Worm (Caenorhabditis elegans) whole organism, L4 larva: ENCODE data around the gene Y55F3BR.6.

Source experiments
- D1046.2 ChIP-seq: fragments of 200-800 bp; sonication (Bioruptor generic); IDR thresholded peaks from 2 replicates; pipeline ENCODE4 v1.3.6; 2022; ENCODE audit warnings: missing genetic modification characterization, missing compliant biosample characterization
- F26F4.8 ChIP-seq: fragments of 200-800 bp; sonication (Bioruptor generic); conservative IDR thresholded peaks from 2 replicates; pipeline ENCODE4 v1.3.6; 2022; ENCODE audit warnings: missing genetic modification characterization, missing compliant biosample characterization
- F37D6.2 ChIP-seq: sonication (generic microtip); optimal IDR thresholded peaks from 2 replicates; lab custom pipeline; 2016; ENCODE audit warnings: mild to moderate bottlenecking, missing genetic modification characterization, missing compliant biosample characterization
- F49E8.2 ChIP-seq: sonication (generic microtip); optimal IDR thresholded peaks from 2 replicates; lab custom pipeline; 2016; ENCODE audit warnings: missing compliant biosample characterization, mild to moderate bottlenecking, missing genetic modification characterization, borderline replicate concordance
- R02D3.7 ChIP-seq: fragments of 150-350 bp; sonication (generic microtip); optimal IDR thresholded peaks from 3 replicates; lab custom pipeline; 2014; ENCODE audit warnings: missing biosample characterization, missing genetic modification characterization
- T20F7.1 ChIP-seq: fragments of 200-800 bp; sonication (Bioruptor generic); optimal IDR thresholded peaks from 2 replicates; lab custom pipeline; 2018; ENCODE audit warnings: mild to moderate bottlenecking, missing genetic modification characterization, missing compliant biosample characterization
- T26A8.4 ChIP-seq: fragments of 200-800 bp; sonication (Bioruptor generic); IDR thresholded peaks from 2 replicates; pipeline ENCODE4 v1.3.6; 2022; ENCODE audit warnings: missing genetic modification characterization, missing compliant biosample characterization
- Y5F2A.4 ChIP-seq: fragments of 200-800 bp; sonication (Bioruptor generic); optimal IDR thresholded peaks from 2 replicates; lab custom pipeline; 2018; ENCODE audit warnings: mild to moderate bottlenecking, missing genetic modification characterization, missing compliant biosample characterization
- Y75B8A.6 ChIP-seq: fragments of 200-800 bp; sonication (Bioruptor generic); IDR thresholded peaks from 2 replicates; pipeline ENCODE4 v1.3.6; 2022; ENCODE audit warnings: missing genetic modification reagents, missing genetic modification characterization, missing compliant biosample characterization
- ZK337.2 ChIP-seq: fragments of 200-800 bp; sonication (Bioruptor generic); IDR thresholded peaks from 2 replicates; pipeline ENCODE4 v1.3.6; 2022; ENCODE audit warnings: missing genetic modification reagents, missing genetic modification characterization, missing compliant biosample characterization
- ZK546.5 ChIP-seq, 2 experiments: sonication (generic microtip); optimal IDR thresholded peaks; 2 replicates each; lab custom pipeline; 2017; ENCODE audit warnings: missing biosample characterization in 2 of 2, missing genetic modification characterization in 2 of 2
- aha-1 ChIP-seq: fragments of 150-350 bp; peaks from one replicate; lab custom pipeline; 2014; ENCODE audit warnings: missing biosample characterization, missing genetic modification characterization
- aly-2 ChIP-seq: sonication (generic microtip); optimal IDR thresholded peaks from 2 replicates; lab custom pipeline; 2018; ENCODE audit warnings: missing biosample characterization, missing genetic modification characterization
- arid-1 ChIP-seq: fragments of 200-800 bp; sonication (Bioruptor generic); conservative IDR thresholded peaks from 2 replicates; pipeline ENCODE4 v1.3.6; 2022; ENCODE audit warnings: missing genetic modification reagents, missing genetic modification characterization, missing compliant biosample characterization
- ceh-28 ChIP-seq: fragments of 150-350 bp; optimal IDR thresholded peaks from 2 replicates; lab custom pipeline; 2014; ENCODE audit warnings: missing biosample characterization, missing genetic modification reagents, missing genetic modification characterization
- ceh-32 ChIP-seq: sonication (generic microtip); optimal IDR thresholded peaks from 2 replicates; lab custom pipeline; 2016; ENCODE audit warnings: mild to moderate bottlenecking, missing genetic modification characterization, missing compliant biosample characterization; ENCODE audit not compliant: poor library complexity
- ceh-44 ChIP-seq: fragments of 200-800 bp; sonication (Bioruptor generic); IDR thresholded peaks from 2 replicates; pipeline ENCODE4 v1.3.6; 2022; ENCODE audit warnings: missing genetic modification reagents, missing genetic modification characterization, missing compliant biosample characterization
- ceh-62 ChIP-seq: sonication (generic microtip); optimal IDR thresholded peaks from 2 replicates; lab custom pipeline; 2017; ENCODE audit warnings: missing biosample characterization, missing genetic modification characterization
- dmd-9 ChIP-seq: fragments of 200-800 bp; sonication (Bioruptor generic); IDR thresholded peaks from 2 replicates; pipeline ENCODE4 v1.3.6; 2022; ENCODE audit warnings: missing genetic modification reagents, missing genetic modification characterization, missing compliant biosample characterization
- dpl-1 ChIP-seq: fragments of 150-350 bp; optimal IDR thresholded peaks from 2 replicates; lab custom pipeline; 2014; ENCODE audit warnings: missing biosample characterization, missing genetic modification reagents, missing genetic modification characterization
- duxl-1 ChIP-seq: sonication (generic microtip); optimal IDR thresholded peaks from 2 replicates; lab custom pipeline; 2016; ENCODE audit warnings: mild to moderate bottlenecking, missing genetic modification characterization, moderate library complexity, missing compliant biosample characterization; ENCODE audit not compliant: poor library complexity
- egl-27 ChIP-seq: sonication (generic microtip); optimal IDR thresholded peaks from 3 replicates; lab custom pipeline; 2017; ENCODE audit warnings: missing biosample characterization, missing genetic modification reagents, missing genetic modification characterization
- fkh-10 ChIP-seq: fragments of 150-350 bp; optimal IDR thresholded peaks from 2 replicates; lab custom pipeline; 2014; ENCODE audit warnings: missing biosample characterization, missing genetic modification reagents, missing genetic modification characterization
- hlh-30 ChIP-seq: sonication (generic microtip); optimal IDR thresholded peaks from 2 replicates; lab custom pipeline; 2017; ENCODE audit warnings: antibody characterized with exemption, mild to moderate bottlenecking, missing genetic modification characterization, missing compliant biosample characterization; ENCODE audit not compliant: insufficient read depth
- hmg-1.1 ChIP-seq: fragments of 200-800 bp; sonication (Bioruptor generic); IDR thresholded peaks from 2 replicates; pipeline ENCODE4 v1.3.6; 2022; ENCODE audit warnings: missing genetic modification reagents, missing genetic modification characterization, missing compliant biosample characterization
- jun-1 ChIP-seq: fragments of 150-350 bp; optimal IDR thresholded peaks from 2 replicates; lab custom pipeline; 2014; ENCODE audit warnings: missing biosample characterization, missing genetic modification reagents, missing genetic modification characterization
- lim-7 ChIP-seq: fragments of 200-800 bp; sonication (Bioruptor generic); IDR thresholded peaks from 2 replicates; pipeline ENCODE4 v1.3.6; 2022; ENCODE audit warnings: missing genetic modification characterization, missing compliant biosample characterization
- lin-13 ChIP-seq: fragments of 150-350 bp; optimal IDR thresholded peaks from 2 replicates; lab custom pipeline; 2014; ENCODE audit warnings: missing biosample characterization, missing genetic modification reagents, missing genetic modification characterization
- lin-15B ChIP-seq: fragments of 150-350 bp; sonication (generic microtip); optimal IDR thresholded peaks from 3 replicates; lab custom pipeline; 2014; ENCODE audit warnings: missing biosample characterization, missing genetic modification characterization
- lin-38 ChIP-seq: fragments of 200-800 bp; sonication (Bioruptor generic); IDR thresholded peaks from 2 replicates; pipeline ENCODE4 v1.3.6; 2022; ENCODE audit warnings: missing genetic modification reagents, missing genetic modification characterization, missing compliant biosample characterization
- lir-3 ChIP-seq: sonication (generic microtip); optimal IDR thresholded peaks from 2 replicates; lab custom pipeline; 2016; ENCODE audit warnings: mild to moderate bottlenecking, missing genetic modification characterization, missing compliant biosample characterization
- lsy-2 ChIP-seq, 2 experiments: fragments of 150-350 bp in 1 of 2; sonication (generic microtip) in 1 of 2; optimal IDR thresholded peaks; 2 replicates each; lab custom pipeline; 2014 to 2017; ENCODE audit warnings: missing biosample characterization in 2 of 2, missing genetic modification characterization in 2 of 2
- mdl-1 ChIP-seq, 2 experiments: fragments of 150-350 bp in 1 of 2; sonication (generic microtip) in 1 of 2; optimal IDR thresholded peaks; 2 replicates each; lab custom pipeline; 2014 to 2017; ENCODE audit warnings: missing biosample characterization in 2 of 2, missing genetic modification characterization in 2 of 2
- mdt-29 ChIP-seq: fragments of 200-800 bp; sonication (Bioruptor generic); IDR thresholded peaks from 2 replicates; pipeline ENCODE4 v1.3.6; 2022; ENCODE audit warnings: missing genetic modification reagents, missing genetic modification characterization, missing compliant biosample characterization
- mes-2 ChIP-seq: sonication (generic microtip); optimal IDR thresholded peaks from 2 replicates; lab custom pipeline; 2016; ENCODE audit warnings: missing genotype, mild to moderate bottlenecking, missing genetic modification characterization, missing compliant biosample characterization; ENCODE audit not compliant: poor library complexity, severe bottlenecking
- mxl-3 ChIP-seq: fragments of 200-800 bp; sonication (Bioruptor generic); optimal IDR thresholded peaks from 2 replicates; lab custom pipeline; 2018; ENCODE audit warnings: mild to moderate bottlenecking, missing genetic modification characterization, missing compliant biosample characterization
- nhr-10 ChIP-seq: fragments of 150-350 bp; optimal IDR thresholded peaks from 2 replicates; lab custom pipeline; 2014; ENCODE audit warnings: missing biosample characterization, missing genetic modification characterization
- nhr-6 ChIP-seq: fragments of 150-350 bp; optimal IDR thresholded peaks from 2 replicates; lab custom pipeline; 2014; ENCODE audit warnings: missing biosample characterization, missing genetic modification characterization
- nhr-77 ChIP-seq: fragments of 150-350 bp; optimal IDR thresholded peaks from 2 replicates; lab custom pipeline; 2014; ENCODE audit warnings: missing biosample characterization, missing genetic modification characterization
- pqm-1 ChIP-seq: sonication (generic microtip); optimal IDR thresholded peaks from 2 replicates; lab custom pipeline; 2017; ENCODE audit warnings: missing biosample characterization, missing genetic modification characterization
- saeg-2 ChIP-seq: fragments of 200-800 bp; sonication (Bioruptor generic); IDR thresholded peaks from 2 replicates; pipeline ENCODE4 v1.3.6; 2022; ENCODE audit warnings: missing genetic modification reagents, missing genetic modification characterization, missing compliant biosample characterization
- set-16 ChIP-seq: fragments of 200-800 bp; sonication (Bioruptor generic); IDR thresholded peaks from 2 replicates; pipeline ENCODE4 v1.3.6; 2022; ENCODE audit warnings: missing genetic modification reagents, missing genetic modification characterization, missing compliant biosample characterization
- skn-1 ChIP-seq: fragments of 150-350 bp; optimal IDR thresholded peaks from 2 replicates; lab custom pipeline; 2014; ENCODE audit warnings: missing biosample characterization, missing genetic modification characterization
- spr-1 ChIP-seq: sonication (generic microtip); optimal IDR thresholded peaks from 2 replicates; lab custom pipeline; 2016; ENCODE audit warnings: mild to moderate bottlenecking, missing genetic modification characterization, missing compliant biosample characterization
- zip-2 ChIP-seq: fragments of 150-350 bp; optimal IDR thresholded peaks from 2 replicates; lab custom pipeline; 2014; ENCODE audit warnings: missing biosample characterization, missing genetic modification characterization
- ztf-11 ChIP-seq: fragments of 150-350 bp; optimal IDR thresholded peaks from 2 replicates; lab custom pipeline; 2014; ENCODE audit warnings: missing biosample characterization, missing genetic modification characterization

The Y55F3BR.6 gene

ce11 chrIV:873174-873788 is 31.4 kb upstream of the Y55F3BR.6 start:
- TF ChIP-seq lin-15B (no peak), hmg-1.1 (no peak), lin-38 (GFP tag; lab: Robert Waterston, UW) (peak; percentile 30; the same call in 1 of the 2 replicates)

ce11 chrIV:868723-869122 is 26.8 kb upstream of the Y55F3BR.6 start:
- no peak for TF ChIP-seq ceh-28 (tag; lab: Kevin White, UChicago)
- peak; percentile 56; the same call in 1 of the 2 replicates for TF ChIP-seq set-16
- TF ChIP-seq, all 104 proteins: peak for 1

ce11 chrIV:866828-867270 is 24.9 kb upstream of the Y55F3BR.6 start:
- TF ChIP-seq ceh-32 (tag; lab: Kevin White, UChicago) = no peak
- peak; percentile 23 for TF ChIP-seq F37D6.2 (tag; lab: Kevin White, UChicago)
- 0 out of 2 replicates have a peak, but pooled peaks have one; percentile 56 for TF ChIP-seq D1046.2 (GFP tag; lab: Robert Waterston, UW)
- peak; percentile 2 for TF ChIP-seq nhr-77 (tag; lab: Kevin White, UChicago)
- TF ChIP-seq T26A8.4 (GFP tag; lab: Robert Waterston, UW) = peak; percentile 89
- peak; percentile 83 for TF ChIP-seq mdt-29
- peak; percentile 50 to 73 for TF ChIP-seq lsy-2 (tag; optimal IDR thresholded peaks at IDR 0.05; lab: Kevin White, UChicago)
- no peak for TF ChIP-seq skn-1 (tag; lab: Kevin White, UChicago)
- peak; percentile 67 for TF ChIP-seq hlh-30 (tag; lab: Kevin White, UChicago)
- no peak for TF ChIP-seq saeg-2 (GFP tag; lab: Robert Waterston, UW)
- TF ChIP-seq mdl-1 (tag; optimal IDR thresholded peaks at IDR 0.05; lab: Kevin White, UChicago) = peak in 1 of 2 experiments; percentile 11
- peak; percentile 36; the same call in 1 of the 2 replicates for TF ChIP-seq ZK337.2 (GFP tag; lab: Robert Waterston, UW)
- peak; percentile 74; the same call in 1 of the 2 replicates for TF ChIP-seq arid-1
- TF ChIP-seq jun-1 (tag; lab: Kevin White, UChicago) = peak; percentile 37
- peak; percentile 79 for TF ChIP-seq duxl-1 (tag; lab: Kevin White, UChicago)
- TF ChIP-seq aha-1 (tag; lab: Kevin White, UChicago) = peak; percentile 95
- peak; percentile 47; the same call in 1 of the 2 replicates for TF ChIP-seq ceh-44 (GFP tag; lab: Robert Waterston, UW)
- peak; percentile 79 for TF ChIP-seq hmg-1.1
- TF ChIP-seq lin-13 (GFP tag; lab: Kevin White, UChicago) = peak; percentile 92
- no peak for TF ChIP-seq T20F7.1 (GFP tag; lab: Kevin White, UChicago)
- no peak for TF ChIP-seq ztf-11 (tag; lab: Kevin White, UChicago)
- TF ChIP-seq pqm-1 (tag; lab: Kevin White, UChicago) = peak; percentile 14
- peak; percentile 74 for TF ChIP-seq spr-1 (tag; lab: Kevin White, UChicago)
- TF ChIP-seq egl-27 (tag; lab: Kevin White, UChicago) = no peak
- peak; percentile 24 for TF ChIP-seq R02D3.7 (tag; lab: Kevin White, UChicago)
- TF ChIP-seq ceh-28 (tag; lab: Kevin White, UChicago) = no peak
- peak; percentile 36; the same call in 1 of the 2 replicates for TF ChIP-seq Y75B8A.6
- TF ChIP-seq nhr-6 = peak; percentile 48
- TF ChIP-seq Y5F2A.4 (GFP tag; lab: Kevin White, UChicago) = peak; percentile 36
- peak; percentile 72 for TF ChIP-seq mxl-3 (GFP tag; lab: Kevin White, UChicago)
- peak; percentile 29 for TF ChIP-seq lir-3
- peak; percentile 82 for TF ChIP-seq lim-7 (GFP tag; lab: Robert Waterston, UW)
- 0 out of 2 replicates have a peak, but pooled peaks have one; percentile 7 for TF ChIP-seq dmd-9 (GFP tag; lab: Robert Waterston, UW)
- peak; percentile 82 for TF ChIP-seq mes-2 (tag; lab: Kevin White, UChicago)
- TF ChIP-seq nhr-10 = no peak
- TF ChIP-seq ZK546.5 (tag; optimal IDR thresholded peaks at IDR 0.05; lab: Kevin White, UChicago) = no peak
- TF ChIP-seq lin-15B = no peak
- no peak for TF ChIP-seq fkh-10
- TF ChIP-seq F26F4.8 (GFP tag; lab: Robert Waterston, UW) = no peak
- no peak for TF ChIP-seq aly-2 (tag; lab: Kevin White, UChicago)
- no peak for TF ChIP-seq ceh-62
- no peak for TF ChIP-seq zip-2 (tag; lab: Kevin White, UChicago)
- TF ChIP-seq F49E8.2 = peak; percentile 96
- peak; percentile 71 for TF ChIP-seq dpl-1 (GFP tag; lab: Kevin White, UChicago)
